Worm (Caenorhabditis elegans) whole organism, late embryonic: ENCODE data around the gene lido-18.

Experiments used
- C08G9.2 ChIP-seq: sonication (generic microtip); optimal IDR thresholded peaks from 2 replicates; lab custom pipeline; 2016; ENCODE audit warnings: mild to moderate bottlenecking, missing genetic modification characterization, moderate library complexity, missing compliant biosample characterization
- C38D4.7 ChIP-seq: fragments of 200-800 bp; sonication (Bioruptor generic); optimal IDR thresholded peaks from 2 replicates; lab custom pipeline; 2018; ENCODE audit warnings: mild to moderate bottlenecking, missing genetic modification characterization, moderate library complexity, missing compliant biosample characterization
- F13H6.1 ChIP-seq: sonication (generic microtip); optimal IDR thresholded peaks from 2 replicates; lab custom pipeline; 2016; ENCODE audit warnings: missing genetic modification characterization, missing compliant biosample characterization
- K09A11.1 ChIP-seq: sonication (generic microtip); optimal IDR thresholded peaks from 2 replicates; lab custom pipeline; 2017; ENCODE audit warnings: antibody characterized with exemption, mild to moderate bottlenecking, missing genetic modification characterization, missing compliant biosample characterization; ENCODE audit not compliant: insufficient read depth
- T23F11.4 ChIP-seq: fragments of 200-800 bp; sonication (Bioruptor generic); optimal IDR thresholded peaks from 2 replicates; lab custom pipeline; 2018; ENCODE audit warnings: mild to moderate bottlenecking, missing genetic modification characterization, missing compliant biosample characterization
- Y22D7AL.16 ChIP-seq: sonication (generic microtip); optimal IDR thresholded peaks from 2 replicates; lab custom pipeline; 2016; ENCODE audit warnings: missing genetic modification characterization, missing compliant biosample characterization
- ahr-1 ChIP-seq: sonication (generic microtip); optimal IDR thresholded peaks from 2 replicates; lab custom pipeline; 2016; ENCODE audit warnings: missing genetic modification characterization, missing compliant biosample characterization
- ama-1 ChIP-seq: fragments of 150-350 bp; optimal IDR thresholded peaks from 2 replicates; lab custom pipeline; 2014
- ceh-14 ChIP-seq: sonication (generic microtip); optimal IDR thresholded peaks from 2 replicates; lab custom pipeline; 2016; ENCODE audit warnings: missing genotype, missing genetic modification characterization, missing compliant biosample characterization
- ceh-19 ChIP-seq: fragments of 200-800 bp; sonication (Bioruptor generic); optimal IDR thresholded peaks from 2 replicates; lab custom pipeline; 2018; ENCODE audit warnings: mild to moderate bottlenecking, missing genetic modification characterization, missing compliant biosample characterization
- ceh-24 ChIP-seq: sonication (generic microtip); optimal IDR thresholded peaks from 2 replicates; lab custom pipeline; 2016; ENCODE audit warnings: mild to moderate bottlenecking, missing genetic modification characterization, missing compliant biosample characterization
- ceh-45 ChIP-seq: fragments of 200-800 bp; sonication (Bioruptor generic); IDR thresholded peaks from 2 replicates; pipeline ENCODE4 v1.3.6; 2022; ENCODE audit warnings: missing genetic modification reagents, missing genetic modification characterization, missing compliant biosample characterization
- ceh-9 ChIP-seq: sonication (generic microtip); optimal IDR thresholded peaks from 2 replicates; lab custom pipeline; 2016; ENCODE audit warnings: mild to moderate bottlenecking, missing genetic modification characterization, inconsistent platforms, missing compliant biosample characterization
- che-1 ChIP-seq: sonication (generic microtip); optimal IDR thresholded peaks from 2 replicates; lab custom pipeline; 2016; ENCODE audit warnings: mild to moderate bottlenecking, missing genetic modification characterization, missing compliant biosample characterization
- dmd-4 ChIP-seq: sonication (generic microtip); optimal IDR thresholded peaks from 2 replicates; lab custom pipeline; 2016; ENCODE audit warnings: borderline replicate concordance, missing genetic modification characterization, missing compliant biosample characterization
- elt-4 ChIP-seq: sonication (generic microtip); optimal IDR thresholded peaks from 2 replicates; lab custom pipeline; 2016; ENCODE audit warnings: missing genetic modification characterization, missing compliant biosample characterization
- ets-4 ChIP-seq: sonication (generic microtip); optimal IDR thresholded peaks from 2 replicates; lab custom pipeline; 2016; ENCODE audit warnings: missing genetic modification characterization, missing compliant biosample characterization
- eyg-1 ChIP-seq: sonication (generic microtip); optimal IDR thresholded peaks from 2 replicates; lab custom pipeline; 2016; ENCODE audit warnings: missing genotype, missing genetic modification characterization, missing compliant biosample characterization
- hlh-15 ChIP-seq: sonication (generic microtip); optimal IDR thresholded peaks from 2 replicates; lab custom pipeline; 2016; ENCODE audit warnings: missing genetic modification characterization, missing compliant biosample characterization
- hlh-30 ChIP-seq: sonication (generic microtip); optimal IDR thresholded peaks from 2 replicates; lab custom pipeline; 2017; ENCODE audit warnings: antibody characterized with exemption, missing genetic modification characterization, missing compliant biosample characterization; ENCODE audit not compliant: insufficient read depth
- hlh-6 ChIP-seq: sonication (generic microtip); optimal IDR thresholded peaks from 2 replicates; lab custom pipeline; 2016; ENCODE audit warnings: missing genotype, missing genetic modification characterization, missing compliant biosample characterization
- hlh-8 ChIP-seq: sonication (generic microtip); optimal IDR thresholded peaks from 2 replicates; lab custom pipeline; 2016; ENCODE audit warnings: missing genotype, missing genetic modification characterization, missing compliant biosample characterization
- lim-6 ChIP-seq: sonication (generic microtip); optimal IDR thresholded peaks from 2 replicates; lab custom pipeline; 2016; ENCODE audit warnings: missing genetic modification characterization, missing compliant biosample characterization
- lin-11 ChIP-seq: fragments of 200-800 bp; sonication (Bioruptor generic); optimal IDR thresholded peaks from 2 replicates; lab custom pipeline; 2018; ENCODE audit warnings: mild to moderate bottlenecking, missing genetic modification characterization, missing compliant biosample characterization
- madf-2 ChIP-seq: sonication (generic microtip); optimal IDR thresholded peaks from 2 replicates; lab custom pipeline; 2017; ENCODE audit warnings: missing genetic modification characterization, missing compliant biosample characterization
- mec-3 ChIP-seq: sonication (generic microtip); optimal IDR thresholded peaks from 2 replicates; lab custom pipeline; 2016; ENCODE audit warnings: borderline replicate concordance, missing genetic modification characterization, missing compliant biosample characterization
- nhr-11 ChIP-seq: fragments of 150-350 bp; optimal IDR thresholded peaks from 2 replicates; lab custom pipeline; 2014; ENCODE audit warnings: missing biosample characterization, missing genetic modification characterization
- nhr-232 ChIP-seq: sonication (generic microtip); optimal IDR thresholded peaks from 2 replicates; lab custom pipeline; 2016; ENCODE audit warnings: missing genetic modification characterization, missing compliant biosample characterization
- npax-4 ChIP-seq: sonication (generic microtip); optimal IDR thresholded peaks from 2 replicates; lab custom pipeline; 2016; ENCODE audit warnings: missing genetic modification characterization, missing compliant biosample characterization
- pat-9 ChIP-seq: fragments of 200-800 bp; sonication (Bioruptor generic); optimal IDR thresholded peaks from 2 replicates; lab custom pipeline; 2018; ENCODE audit warnings: mild to moderate bottlenecking, missing genetic modification characterization, moderate library complexity, missing compliant biosample characterization
- pha-2 ChIP-seq: sonication (generic microtip); optimal IDR thresholded peaks from 2 replicates; lab custom pipeline; 2017; ENCODE audit warnings: mild to moderate bottlenecking, missing genetic modification characterization, missing compliant biosample characterization
- pha-4 ChIP-seq: fragments of 150-350 bp; optimal IDR thresholded peaks from 2 replicates; lab custom pipeline; 2018; ENCODE audit warnings: missing biosample characterization, missing genetic modification reagents, missing genetic modification characterization
- pqm-1 ChIP-seq: sonication (generic microtip); optimal IDR thresholded peaks from 2 replicates; lab custom pipeline; 2016; ENCODE audit warnings: missing genetic modification characterization, missing compliant biosample characterization
- pros-1 ChIP-seq: fragments of 150-350 bp; optimal IDR thresholded peaks from 2 replicates; lab custom pipeline; 2014; ENCODE audit warnings: missing biosample characterization, missing genetic modification reagents, missing genetic modification characterization
- rnt-1 ChIP-seq: sonication (generic microtip); optimal IDR thresholded peaks from 2 replicates; lab custom pipeline; 2016; ENCODE audit warnings: missing genetic modification characterization, missing compliant biosample characterization
- sox-2 ChIP-seq: fragments of 200-800 bp; sonication (Bioruptor generic); IDR thresholded peaks from 2 replicates; pipeline ENCODE4 v1.3.6; 2022; ENCODE audit warnings: missing genetic modification reagents, missing genetic modification characterization, missing compliant biosample characterization
- sox-4 ChIP-seq: sonication (generic microtip); optimal IDR thresholded peaks from 2 replicates; lab custom pipeline; 2017; ENCODE audit warnings: mild to moderate bottlenecking, missing genetic modification characterization, inconsistent platforms, missing compliant biosample characterization
- tbx-7 ChIP-seq: sonication (generic microtip); optimal IDR thresholded peaks from 2 replicates; lab custom pipeline; 2016; ENCODE audit warnings: missing genotype, missing genetic modification characterization, missing compliant biosample characterization
- unc-3 ChIP-seq, 2 experiments: fragments of 200-800 bp in 1 of 2; sonication (Bioruptor generic) in 1 of 2; sonication (generic microtip) in 1 of 2; conservative IDR thresholded peaks in 1 of 2; optimal IDR thresholded peaks in 1 of 2; 2 replicates each; pipeline versions ENCODE4 v1.3.6 to Lab custom; 2016 to 2022; ENCODE audit warnings: missing compliant biosample characterization in 2 of 2, missing genetic modification characterization in 2 of 2, missing genetic modification reagents in 1 of 2
- unc-42 ChIP-seq: sonication (generic microtip); optimal IDR thresholded peaks from 2 replicates; lab custom pipeline; 2016; ENCODE audit warnings: missing genotype, missing genetic modification characterization, missing compliant biosample characterization
- unc-86 ChIP-seq: sonication (generic microtip); optimal IDR thresholded peaks from 2 replicates; lab custom pipeline; 2016; ENCODE audit warnings: missing genetic modification characterization, missing compliant biosample characterization

lido-18 gene

DNA sequence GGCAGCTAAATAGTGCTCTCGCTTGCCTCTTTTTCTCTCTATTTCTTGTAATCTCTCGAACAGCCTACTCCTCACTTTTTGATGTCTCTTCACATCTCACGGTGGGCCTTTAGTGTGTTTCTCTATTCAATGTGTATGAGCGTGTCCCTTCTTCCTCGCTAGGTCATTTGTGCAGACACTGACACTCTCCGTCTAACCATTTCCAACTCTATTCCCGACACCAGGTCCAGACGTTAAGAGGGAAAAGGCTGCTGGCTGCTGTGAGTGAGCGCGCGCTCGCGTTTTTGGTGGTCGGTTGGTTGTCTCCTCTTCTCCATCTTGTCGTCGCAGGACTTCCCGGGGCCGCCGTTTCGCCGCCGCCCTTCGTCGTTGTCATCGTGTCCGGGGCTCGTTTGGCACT, 2.6 kb upstream of the lido-18 start (continued):
- TF ChIP-seq che-1 (tag; lab: Kevin White, UChicago) (no peak), ahr-1 (no peak), hlh-6 (tag; lab: Kevin White, UChicago) (peak; percentile 82), lim-6 (tag; lab: Kevin White, UChicago) (no peak), ceh-9 (no peak), hlh-30 (peak; percentile 35), npax-4 (tag; lab: Kevin White, UChicago) (no peak), dmd-4 (tag; lab: Kevin White, UChicago) (peak; percentile 25), ceh-45 (no peak), unc-42 (tag; lab: Kevin White, UChicago) (peak; percentile 34), nhr-232 (tag; lab: Kevin White, UChicago) (no peak), pqm-1 (tag; lab: Kevin White, UChicago) (no peak), ama-1 (no peak), eyg-1 (no peak), C08G9.2 (tag; lab: Kevin White, UChicago) (peak; percentile 60), pha-2 (tag; lab: Kevin White, UChicago) (peak; percentile 17), unc-3 (GFP tag; conservative IDR thresholded peaks at IDR 0.05; lab: Robert Waterston, UW) (no peak), unc-3 (tag; optimal IDR thresholded peaks at IDR 0.05; lab: Kevin White, UChicago) (no peak), hlh-15 (tag; lab: Kevin White, UChicago) (no peak), ceh-14 (tag; lab: Kevin White, UChicago) (peak; percentile 68), tbx-7 (tag; lab: Kevin White, UChicago) (no peak), rnt-1 (peak; percentile 65), mec-3 (tag; lab: Kevin White, UChicago) (no peak), T23F11.4 (GFP tag; lab: Kevin White, UChicago) (no peak), F13H6.1 (tag; lab: Kevin White, UChicago) (peak; percentile 42), ceh-19 (GFP tag; lab: Kevin White, UChicago) (peak; percentile 71), elt-4 (no peak), nhr-11 (no peak), ceh-24 (tag; lab: Kevin White, UChicago) (no peak), unc-86 (peak; percentile 48), K09A11.1 (tag; lab: Kevin White, UChicago) (no peak), pros-1 (tag; lab: Kevin White, UChicago) (peak; percentile 54), sox-2 (GFP tag; lab: Robert Waterston, UW) (no peak; the same call in 1 of the 2 replicates), madf-2 (tag; lab: Kevin White, UChicago) (no peak), pha-4 (no peak), ets-4 (tag; lab: Kevin White, UChicago) (no peak), Y22D7AL.16 (tag; lab: Kevin White, UChicago) (no peak), hlh-8 (tag; lab: Kevin White, UChicago) (peak; percentile 48), lin-11 (no peak), sox-4 (tag; lab: Kevin White, UChicago) (no peak), pat-9 (tag; lab: Kevin White, UChicago) (peak; percentile 28)

- TF ChIP-seq K09A11.1 (tag; lab: Kevin White, UChicago) (no peak), C38D4.7 (GFP tag; lab: Kevin White, UChicago) (no peak), hlh-8 (tag; lab: Kevin White, UChicago) (no peak), pqm-1 (tag; lab: Kevin White, UChicago) (no peak), sox-4 (tag; lab: Kevin White, UChicago) (no peak)
These were observed 916 bp upstream of the lido-18 start for ce11 chrIII:7661162-7661561.
